Worm (Caenorhabditis elegans) whole organism, late embryonic: Measurements from ENCODE around the gene Y75B8A.7.

Experiments used
- C38D4.7 ChIP-seq: fragments of 200-800 bp; sonication (Bioruptor generic); optimal IDR thresholded peaks from 2 replicates; lab custom pipeline; 2018; ENCODE audit warnings: mild to moderate bottlenecking, missing genetic modification characterization, moderate library complexity, missing compliant biosample characterization
- F13H6.1 ChIP-seq: sonication (generic microtip); optimal IDR thresholded peaks from 2 replicates; lab custom pipeline; 2016; ENCODE audit warnings: missing genetic modification characterization, missing compliant biosample characterization
- K09A11.1 ChIP-seq: sonication (generic microtip); optimal IDR thresholded peaks from 2 replicates; lab custom pipeline; 2017; ENCODE audit warnings: antibody characterized with exemption, mild to moderate bottlenecking, missing genetic modification characterization, missing compliant biosample characterization; ENCODE audit not compliant: insufficient read depth
- ahr-1 ChIP-seq: sonication (generic microtip); optimal IDR thresholded peaks from 2 replicates; lab custom pipeline; 2016; ENCODE audit warnings: missing genetic modification characterization, missing compliant biosample characterization
- ceh-14 ChIP-seq: sonication (generic microtip); optimal IDR thresholded peaks from 2 replicates; lab custom pipeline; 2016; ENCODE audit warnings: missing genotype, missing genetic modification characterization, missing compliant biosample characterization
- ceh-18 ChIP-seq: sonication (generic microtip); optimal IDR thresholded peaks from 2 replicates; lab custom pipeline; 2016; ENCODE audit warnings: missing genetic modification characterization, missing compliant biosample characterization
- ceh-19 ChIP-seq: fragments of 200-800 bp; sonication (Bioruptor generic); optimal IDR thresholded peaks from 2 replicates; lab custom pipeline; 2018; ENCODE audit warnings: mild to moderate bottlenecking, missing genetic modification characterization, missing compliant biosample characterization
- ceh-2 ChIP-seq: sonication (generic microtip); optimal IDR thresholded peaks from 2 replicates; lab custom pipeline; 2016; ENCODE audit warnings: missing genotype, missing genetic modification characterization, missing compliant biosample characterization
- ceh-24 ChIP-seq: sonication (generic microtip); optimal IDR thresholded peaks from 2 replicates; lab custom pipeline; 2016; ENCODE audit warnings: mild to moderate bottlenecking, missing genetic modification characterization, missing compliant biosample characterization
- ceh-31 ChIP-seq: sonication (generic microtip); optimal IDR thresholded peaks from 2 replicates; lab custom pipeline; 2016; ENCODE audit warnings: missing genetic modification characterization, missing compliant biosample characterization
- ceh-45 ChIP-seq: fragments of 200-800 bp; sonication (Bioruptor generic); IDR thresholded peaks from 2 replicates; pipeline ENCODE4 v1.3.6; 2022; ENCODE audit warnings: missing genetic modification reagents, missing genetic modification characterization, missing compliant biosample characterization
- ceh-9 ChIP-seq: sonication (generic microtip); optimal IDR thresholded peaks from 2 replicates; lab custom pipeline; 2016; ENCODE audit warnings: mild to moderate bottlenecking, missing genetic modification characterization, inconsistent platforms, missing compliant biosample characterization
- elt-2 ChIP-seq: sonication (generic microtip); optimal IDR thresholded peaks from 2 replicates; lab custom pipeline; 2016; ENCODE audit warnings: missing genetic modification reagents, missing genetic modification characterization, missing compliant biosample characterization
- elt-4 ChIP-seq: sonication (generic microtip); optimal IDR thresholded peaks from 2 replicates; lab custom pipeline; 2016; ENCODE audit warnings: missing genetic modification characterization, missing compliant biosample characterization
- ets-4 ChIP-seq: sonication (generic microtip); optimal IDR thresholded peaks from 2 replicates; lab custom pipeline; 2016; ENCODE audit warnings: missing genetic modification characterization, missing compliant biosample characterization
- fax-1 ChIP-seq: sonication (generic microtip); optimal IDR thresholded peaks from 2 replicates; lab custom pipeline; 2016; ENCODE audit warnings: missing genotype, missing genetic modification characterization, missing compliant biosample characterization
- fkh-6 ChIP-seq: sonication (generic microtip); optimal IDR thresholded peaks from 2 replicates; lab custom pipeline; 2016; ENCODE audit warnings: missing genetic modification characterization, missing compliant biosample characterization
- hlh-15 ChIP-seq: sonication (generic microtip); optimal IDR thresholded peaks from 2 replicates; lab custom pipeline; 2016; ENCODE audit warnings: missing genetic modification characterization, missing compliant biosample characterization
- hlh-30 ChIP-seq: sonication (generic microtip); optimal IDR thresholded peaks from 2 replicates; lab custom pipeline; 2017; ENCODE audit warnings: antibody characterized with exemption, missing genetic modification characterization, missing compliant biosample characterization; ENCODE audit not compliant: insufficient read depth
- nfya-1 ChIP-seq: sonication (generic microtip); optimal IDR thresholded peaks from 2 replicates; lab custom pipeline; 2017; ENCODE audit warnings: missing genetic modification characterization, mild to moderate bottlenecking, missing compliant biosample characterization, antibody characterized with exemption, moderate library complexity
- pag-3 ChIP-seq: sonication (generic microtip); optimal IDR thresholded peaks from 2 replicates; lab custom pipeline; 2016; ENCODE audit warnings: missing compliant biosample characterization, missing genetic modification characterization, borderline replicate concordance
- pat-9 ChIP-seq: fragments of 200-800 bp; sonication (Bioruptor generic); optimal IDR thresholded peaks from 2 replicates; lab custom pipeline; 2018; ENCODE audit warnings: mild to moderate bottlenecking, missing genetic modification characterization, moderate library complexity, missing compliant biosample characterization
- pha-2 ChIP-seq: sonication (generic microtip); optimal IDR thresholded peaks from 2 replicates; lab custom pipeline; 2017; ENCODE audit warnings: mild to moderate bottlenecking, missing genetic modification characterization, missing compliant biosample characterization
- ref-2 ChIP-seq: sonication (generic microtip); optimal IDR thresholded peaks from 2 replicates; lab custom pipeline; 2016; ENCODE audit warnings: missing genetic modification characterization, missing compliant biosample characterization
- sdc-2 ChIP-seq: sonication (generic microtip); optimal IDR thresholded peaks from 2 replicates; lab custom pipeline; 2016; ENCODE audit warnings: missing genotype, missing genetic modification characterization, missing compliant biosample characterization
- sox-4 ChIP-seq: sonication (generic microtip); optimal IDR thresholded peaks from 2 replicates; lab custom pipeline; 2017; ENCODE audit warnings: mild to moderate bottlenecking, missing genetic modification characterization, inconsistent platforms, missing compliant biosample characterization
- syd-9 ChIP-seq: sonication (generic microtip); optimal IDR thresholded peaks from 2 replicates; lab custom pipeline; 2016; ENCODE audit warnings: mild to moderate bottlenecking, missing genetic modification characterization, moderate library complexity, missing compliant biosample characterization
- tbx-2 ChIP-seq: sonication (generic microtip); optimal IDR thresholded peaks from 2 replicates; lab custom pipeline; 2016; ENCODE audit warnings: missing genetic modification characterization, missing compliant biosample characterization
- unc-55 ChIP-seq: sonication (generic microtip); optimal IDR thresholded peaks from 2 replicates; lab custom pipeline; 2017; ENCODE audit warnings: missing biosample characterization, missing genetic modification reagents, missing genetic modification characterization
- zip-5 ChIP-seq: sonication (generic microtip); optimal IDR thresholded peaks from 2 replicates; lab custom pipeline; 2016; ENCODE audit warnings: missing genetic modification characterization, missing compliant biosample characterization

The Y75B8A.7 gene

ce11 chrIII:12133121-12133520 lies 19.6 kb upstream of the Y75B8A.7 start:
- TF ChIP-seq K09A11.1 (tag; lab: Kevin White, UChicago) = no peak
- no peak for TF ChIP-seq sox-4
- no peak for TF ChIP-seq C38D4.7 (GFP tag; lab: Kevin White, UChicago)
- TF ChIP-seq ref-2 (tag; lab: Kevin White, UChicago) = no peak
- TF ChIP-seq fkh-6 (tag; lab: Kevin White, UChicago) = no peak

- TF ChIP-seq elt-2 (tag; lab: Kevin White, UChicago) (peak; percentile 23), ceh-24 (tag; lab: Kevin White, UChicago) (no peak)
Measured at ce11 chrIII:12135580-12135979, 17.1 kb upstream of the Y75B8A.7 start.

- TF ChIP-seq fkh-6 (tag; lab: Kevin White, UChicago) = no peak
- no peak for TF ChIP-seq hlh-15
- TF ChIP-seq unc-55 = peak; percentile 84
- no peak for TF ChIP-seq ceh-9 (tag; lab: Kevin White, UChicago)
- no peak for TF ChIP-seq tbx-2 (tag; lab: Kevin White, UChicago)
- TF ChIP-seq syd-9 = no peak
- TF ChIP-seq ceh-31 = no peak
Measured at ce11 chrIII:12137095-12137494, 15.6 kb upstream of the Y75B8A.7 start.

ce11 chrIII:12137515-12137914 lies 15.2 kb upstream of the Y75B8A.7 start:
- TF ChIP-seq nfya-1 (tag; lab: Kevin White, UChicago) = peak; percentile 98
- TF ChIP-seq ceh-18 = no peak

- TF ChIP-seq hlh-30 (tag; lab: Kevin White, UChicago) (no peak), sdc-2 (tag; lab: Kevin White, UChicago) (no peak), ceh-45 (GFP tag; lab: Robert Waterston, UW) (no peak), F13H6.1 (tag; lab: Kevin White, UChicago) (no peak), ref-2 (tag; lab: Kevin White, UChicago) (no peak), nfya-1 (tag; lab: Kevin White, UChicago) (no peak), fax-1 (tag; lab: Kevin White, UChicago) (no peak), zip-5 (tag; lab: Kevin White, UChicago) (no peak), syd-9 (no peak), ceh-14 (tag; lab: Kevin White, UChicago) (no peak), elt-4 (no peak), ahr-1 (tag; lab: Kevin White, UChicago) (no peak), pha-2 (tag; lab: Kevin White, UChicago) (no peak), sox-4 (no peak), ceh-19 (GFP tag; lab: Kevin White, UChicago) (no peak), ceh-31 (no peak), pag-3 (tag; lab: Kevin White, UChicago) (no peak), ceh-2 (no peak), pat-9 (tag; lab: Kevin White, UChicago) (no peak)
- TF ChIP-seq, all 69 proteins: peak for 0
Measured at ce11 chrIII:12138235-12138634, 14.5 kb upstream of the Y75B8A.7 start.

ce11 chrIII:12139471-12139870 lies 13.2 kb upstream of the Y75B8A.7 start:
- TF ChIP-seq ets-4 (no peak), nfya-1 (tag; lab: Kevin White, UChicago) (peak; percentile 40), tbx-2 (tag; lab: Kevin White, UChicago) (peak; percentile 14)
